Fruit fly (Drosophila melanogaster) whole organism, embryonic: Measurements from ENCODE around the gene Hinfp.

ENCODE experiments used
- Antp ChIP-seq: fragments of 200-800 bp; sonication (Bioruptor generic); optimal IDR thresholded peaks from 3 replicates; lab custom pipeline; 2016; ENCODE audit warnings: missing biosample characterization, missing genetic modification characterization
- Awh ChIP-seq: fragments of 200-800 bp; sonication (Bioruptor generic); IDR thresholded peaks from 2 replicates; pipeline ENCODE4, ENCODE4 v1.3.6; 2022; ENCODE audit warnings: missing biosample characterization, missing genetic modification characterization
- B-H2 ChIP-seq: fragments of 200-800 bp; sonication (Bioruptor generic); optimal IDR thresholded peaks from 2 replicates; lab custom pipeline; 2018; ENCODE audit warnings: missing biosample characterization, mild to moderate bottlenecking, missing genetic modification characterization
- Bgb ChIP-seq: fragments of 200-800 bp; sonication (Bioruptor generic); IDR thresholded peaks from 2 replicates; pipeline ENCODE4 v1.3.6; 2022; ENCODE audit warnings: missing biosample characterization, missing genetic modification characterization; ENCODE audit not compliant: partially characterized antibody
- CG10267 ChIP-seq: fragments of 200-800 bp; sonication (Bioruptor generic); optimal IDR thresholded peaks from 2 replicates; lab custom pipeline; 2018; ENCODE audit warnings: missing biosample characterization, mild to moderate bottlenecking, missing genetic modification characterization, moderate library complexity
- CG10462 ChIP-seq: fragments of 200-800 bp; sonication (Bioruptor generic); optimal IDR thresholded peaks from 2 replicates; lab custom pipeline; 2016; ENCODE audit warnings: missing biosample characterization, missing genetic modification characterization
- CG11696 ChIP-seq: fragments of 200-800 bp; sonication (Bioruptor generic); IDR thresholded peaks from 2 replicates; pipeline ENCODE4 v1.3.6; 2022; ENCODE audit warnings: missing biosample characterization, missing genetic modification characterization
- CG12236 ChIP-seq: fragments of 200-800 bp; sonication (Bioruptor generic); optimal IDR thresholded peaks from 2 replicates; lab custom pipeline; 2016; ENCODE audit warnings: missing biosample characterization, missing genetic modification characterization
- CG13624 ChIP-seq: fragments of 200-800 bp; sonication (Bioruptor generic); optimal IDR thresholded peaks from 2 replicates; lab custom pipeline; 2016; ENCODE audit warnings: missing biosample characterization, missing genetic modification characterization
- CG15601 ChIP-seq: fragments of 200-800 bp; sonication (Bioruptor generic); optimal IDR thresholded peaks from 3 replicates; lab custom pipeline; 2019; ENCODE audit warnings: missing biosample characterization, mild to moderate bottlenecking, missing genetic modification characterization, moderate library complexity
- CG17802 ChIP-seq: fragments of 200-800 bp; sonication (Bioruptor generic); optimal IDR thresholded peaks from 2 replicates; lab custom pipeline; 2018; ENCODE audit warnings: missing biosample characterization, mild to moderate bottlenecking, missing genetic modification characterization, moderate library complexity
- CG1792 ChIP-seq: fragments of 200-800 bp; sonication (Bioruptor generic); optimal IDR thresholded peaks from 2 replicates; lab custom pipeline; 2016; ENCODE audit warnings: missing biosample characterization, missing genetic modification characterization
- CG18764 ChIP-seq: fragments of 200-800 bp; sonication (Bioruptor generic); optimal IDR thresholded peaks from 3 replicates; lab custom pipeline; 2016; ENCODE audit warnings: missing biosample characterization, missing genetic modification characterization
- CG34376 ChIP-seq: fragments of 200-800 bp; sonication (Bioruptor generic); optimal IDR thresholded peaks from 2 replicates; lab custom pipeline; 2018; ENCODE audit warnings: missing biosample characterization, mild to moderate bottlenecking, missing genetic modification characterization
- CG34422 ChIP-seq: fragments of 200-800 bp; sonication (Bioruptor generic); IDR thresholded peaks from 3 replicates; pipeline ENCODE4 v1.3.6; 2022; ENCODE audit warnings: missing biosample characterization, missing genetic modification characterization
- CG4707 ChIP-seq: fragments of 200-800 bp; sonication (Bioruptor generic); optimal IDR thresholded peaks from 2 replicates; lab custom pipeline; 2018; ENCODE audit warnings: missing biosample characterization, mild to moderate bottlenecking, missing genetic modification characterization, moderate library complexity
- CG5953 ChIP-seq: fragments of 200-800 bp; sonication (Bioruptor generic); IDR thresholded peaks from 2 replicates; pipeline ENCODE4 v1.3.6; 2022; ENCODE audit warnings: missing biosample characterization, missing genetic modification characterization
- CG6272 ChIP-seq: fragments of 200-800 bp; sonication (Bioruptor generic); IDR thresholded peaks from 2 replicates; pipeline ENCODE4 v1.3.6; 2022; ENCODE audit warnings: missing biosample characterization, missing genetic modification characterization
- CG8290 ChIP-seq, 3 experiments: fragments of 200-800 bp; sonication (Bioruptor generic); optimal IDR thresholded peaks; 2 replicates each; lab custom pipeline; 2016 to 2019; ENCODE audit warnings: missing biosample characterization in 3 of 3, missing genetic modification characterization in 3 of 3, mild to moderate bottlenecking in 2 of 3, moderate library complexity in 1 of 3
- CHES-1-like ChIP-seq: fragments of 200-800 bp; sonication (Bioruptor generic); optimal IDR thresholded peaks from 2 replicates; lab custom pipeline; 2016; ENCODE audit warnings: missing biosample characterization, missing genetic modification characterization
- Dll ChIP-seq: fragments of 200-800 bp; sonication (Bioruptor generic); IDR thresholded peaks from 4 replicates; pipeline ENCODE4 v1.3.6; 2022; ENCODE audit warnings: missing biosample characterization, missing genetic modification characterization; ENCODE audit not compliant: partially characterized antibody
- Hr78 ChIP-seq, 2 experiments: fragments of 200-800 bp in 1 of 2; fragments of >200 bp in 1 of 2; sonication (Bioruptor generic) in 1 of 2; optimal IDR thresholded peaks; 2 replicates each; lab custom pipeline; 2017 to 2019; ENCODE audit warnings: missing biosample characterization in 2 of 2, missing genetic modification characterization in 2 of 2, mild to moderate bottlenecking in 1 of 2, moderate library complexity in 1 of 2
- MTF-1 ChIP-seq: fragments of 200-800 bp; sonication (Bioruptor generic); optimal IDR thresholded peaks from 2 replicates; lab custom pipeline; 2018; ENCODE audit warnings: missing biosample characterization, mild to moderate bottlenecking, missing genetic modification characterization, borderline replicate concordance
- Mad ChIP-seq: fragments of 200-800 bp; sonication (Bioruptor generic); optimal IDR thresholded peaks from 2 replicates; lab custom pipeline; 2016; ENCODE audit warnings: missing biosample characterization, missing genetic modification characterization
- Pdp1 ChIP-seq, 2 experiments: fragments of 200-800 bp; sonication (Bioruptor generic); optimal IDR thresholded peaks; 3 replicates each; lab custom pipeline; 2016; ENCODE audit warnings: missing biosample characterization in 2 of 2, missing genetic modification characterization in 2 of 2, mild to moderate bottlenecking in 1 of 2, moderate library complexity in 1 of 2
- Tbp ChIP-seq: fragments of >200 bp; optimal IDR thresholded peaks from 2 replicates; lab custom pipeline; 2018; ENCODE audit warnings: missing biosample characterization, missing genetic modification characterization
- Trl ChIP-seq, 3 experiments: fragments of >200 bp in 2 of 3; fragments of 200-800 bp in 1 of 3; sonication (Bioruptor generic) in 1 of 3; optimal IDR thresholded peaks; 2 replicates in 1 of 3; 3 replicates in 2 of 3; lab custom pipeline; 2016 to 2017; ENCODE audit warnings: missing biosample characterization in 1 of 3, missing genetic modification characterization in 1 of 3
- YL-1 ChIP-seq: fragments of 200-800 bp; sonication (Bioruptor generic); optimal IDR thresholded peaks from 3 replicates; lab custom pipeline; 2017; ENCODE audit warnings: missing biosample characterization, mild to moderate bottlenecking, missing genetic modification characterization
- ase ChIP-seq: fragments of 200-800 bp; sonication (Bioruptor generic); IDR thresholded peaks from 3 replicates; pipeline ENCODE4 v1.3.6; 2022; ENCODE audit warnings: missing biosample characterization, missing genetic modification characterization
- bowl ChIP-seq: fragments of 200-800 bp; sonication (Bioruptor generic); IDR thresholded peaks from 2 replicates; pipeline ENCODE4 v1.3.6; 2022; ENCODE audit warnings: missing biosample characterization, missing genetic modification characterization
- corto ChIP-seq: fragments of 200-800 bp; sonication (Bioruptor generic); optimal IDR thresholded peaks from 2 replicates; lab custom pipeline; 2016; ENCODE audit warnings: missing biosample characterization, mild to moderate bottlenecking, missing genetic modification characterization, moderate library complexity
- emc ChIP-seq: fragments of 200-800 bp; sonication (Bioruptor generic); optimal IDR thresholded peaks from 2 replicates; lab custom pipeline; 2016; ENCODE audit warnings: missing biosample characterization, missing genetic modification characterization
- fd102C ChIP-seq: fragments of 200-800 bp; sonication (Bioruptor generic); optimal IDR thresholded peaks from 2 replicates; lab custom pipeline; 2018; ENCODE audit warnings: missing biosample characterization, mild to moderate bottlenecking, missing genetic modification characterization, moderate library complexity
- fd96Cb ChIP-seq: fragments of 200-800 bp; sonication (Bioruptor generic); optimal IDR thresholded peaks from 2 replicates; lab custom pipeline; 2018; ENCODE audit warnings: missing biosample characterization, mild to moderate bottlenecking, missing genetic modification characterization, moderate library complexity
- ham ChIP-seq: fragments of 200-800 bp; sonication (Bioruptor generic); IDR thresholded peaks from 2 replicates; pipeline ENCODE4 v1.3.6; 2022; ENCODE audit warnings: missing biosample characterization, missing genetic modification characterization
- insv ChIP-seq, 2 experiments: fragments of 200-800 bp; sonication (Bioruptor generic); optimal IDR thresholded peaks; 3 replicates each; lab custom pipeline; 2016 to 2018; ENCODE audit warnings: missing biosample characterization in 2 of 2, missing genetic modification characterization in 2 of 2
- inv ChIP-seq: fragments of 200-800 bp; sonication (Bioruptor generic); IDR thresholded peaks from 2 replicates; pipeline ENCODE4 v1.3.6; 2022; ENCODE audit warnings: missing biosample characterization, missing genetic modification characterization; ENCODE audit not compliant: partially characterized antibody
- mam ChIP-seq: fragments of 200-800 bp; sonication (Bioruptor generic); optimal IDR thresholded peaks from 3 replicates; lab custom pipeline; 2016; ENCODE audit warnings: missing biosample characterization, missing genetic modification characterization
- pita ChIP-seq: fragments of 200-800 bp; sonication (Bioruptor generic); optimal IDR thresholded peaks from 2 replicates; lab custom pipeline; 2017; ENCODE audit warnings: missing biosample characterization, mild to moderate bottlenecking, missing genetic modification characterization
- pzg ChIP-seq: fragments of 200-800 bp; sonication (Bioruptor generic); optimal IDR thresholded peaks from 3 replicates; lab custom pipeline; 2018; ENCODE audit warnings: missing biosample characterization, mild to moderate bottlenecking, missing genetic modification characterization, moderate library complexity
- sc ChIP-seq, 3 experiments: fragments of >200 bp in 2 of 3; fragments of 200-800 bp in 1 of 3; sonication (Bioruptor generic) in 1 of 3; optimal IDR thresholded peaks; 2 replicates in 2 of 3; 3 replicates in 1 of 3; lab custom pipeline; 2017; ENCODE audit warnings: mild to moderate bottlenecking in 1 of 3, missing biosample characterization in 1 of 3, missing genetic modification characterization in 1 of 3, missing genetic modification reagents in 1 of 3
- tna ChIP-seq: fragments of 200-800 bp; sonication (Bioruptor generic); IDR thresholded peaks from 2 replicates; pipeline ENCODE4 v1.3.6; 2022; ENCODE audit warnings: missing biosample characterization, missing genetic modification characterization; ENCODE audit not compliant: partially characterized antibody
- usp ChIP-seq: fragments of >200 bp; optimal IDR thresholded peaks from 2 replicates; lab custom pipeline; 2017; ENCODE audit warnings: missing biosample characterization, missing genetic modification characterization
- vvl ChIP-seq: fragments of 200-800 bp; sonication (Bioruptor generic); IDR thresholded peaks from 2 replicates; pipeline ENCODE4 v1.3.6; 2022; ENCODE audit warnings: missing biosample characterization, missing genetic modification characterization
- wor ChIP-seq: fragments of 200-800 bp; sonication (Bioruptor generic); IDR thresholded peaks from 2 replicates; pipeline ENCODE4 v1.3.6; 2022; ENCODE audit warnings: missing biosample characterization, missing genetic modification characterization
- zen2 ChIP-seq: fragments of 200-800 bp; sonication (Bioruptor generic); IDR thresholded peaks from 3 replicates; pipeline ENCODE4 v1.3.6; 2022; ENCODE audit warnings: missing biosample characterization, missing genetic modification characterization; ENCODE audit not compliant: partially characterized antibody
- zfh1 ChIP-seq: fragments of 200-800 bp; sonication (Bioruptor generic); IDR thresholded peaks from 3 replicates; pipeline ENCODE4 v1.3.6; 2022; ENCODE audit warnings: missing biosample characterization, missing genetic modification characterization

Hinfp gene

DNA sequence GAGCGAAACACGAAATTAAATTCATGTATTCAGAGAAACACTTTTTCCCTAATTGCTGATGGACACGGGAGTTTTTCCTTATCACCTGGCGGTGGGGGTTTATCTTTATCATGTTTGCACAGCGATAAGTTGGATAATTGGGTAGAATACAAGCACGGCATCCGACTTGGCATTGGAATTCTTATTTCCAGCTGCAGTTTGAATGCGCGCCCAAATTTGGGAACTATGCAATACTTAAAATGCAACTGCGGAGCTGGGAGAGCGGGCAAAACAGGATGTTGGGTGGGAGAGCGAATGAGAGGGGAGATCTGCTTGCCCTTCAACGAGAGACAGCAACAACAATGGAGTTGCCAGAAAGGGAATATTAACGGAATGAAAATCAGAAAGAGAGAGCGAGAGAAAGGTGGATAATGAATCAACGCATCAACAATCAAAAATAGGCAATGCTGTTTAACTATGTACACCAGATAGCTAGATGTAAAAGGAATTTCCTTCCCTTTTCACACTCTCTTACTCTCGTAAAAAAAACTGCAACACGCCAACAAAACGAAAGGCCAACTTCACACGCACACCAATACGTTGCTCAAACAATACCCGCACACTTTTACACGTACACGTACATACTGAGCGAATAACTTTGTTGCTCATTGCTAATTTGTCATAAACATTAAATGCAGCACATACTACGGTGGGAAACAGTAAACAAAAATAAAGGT is 8.4 kb upstream of the Hinfp start (continued):
- TF ChIP-seq CG34422 = no peak
- no peak for TF ChIP-seq fd102C
- no peak for TF ChIP-seq pita (GFP tag; lab: Kevin White, UChicago)
- no peak for TF ChIP-seq Dll (GFP tag; lab: Robert Waterston, UW)
- no peak for TF ChIP-seq emc (GFP tag; lab: Kevin White, UChicago)

- TF ChIP-seq CG17802 (tag; lab: Kevin White, UChicago) = no peak
- TF ChIP-seq CHES-1-like (GFP tag; lab: Kevin White, UChicago) = no peak
- no peak for TF ChIP-seq CG12236 (GFP tag; lab: Kevin White, UChicago)
- TF ChIP-seq CG13624 (GFP tag; lab: Kevin White, UChicago) = peak; percentile 26
- no peak for TF ChIP-seq wor (GFP tag; lab: Robert Waterston, UW)
- TF ChIP-seq zen2 (GFP tag; lab: Robert Waterston, UW) = peak; percentile 71; the same call in 2 of the 3 replicates
- no peak for TF ChIP-seq Trl (optimal IDR thresholded peaks at IDR 0.05; lab: Kevin White, UChicago)
- TF ChIP-seq Trl (GFP tag; optimal IDR thresholded peaks at IDR 0.05; lab: Kevin White, UChicago) = no peak
- TF ChIP-seq CG6272 (GFP tag; lab: Robert Waterston, UW) = no peak
- no peak for TF ChIP-seq sc (optimal IDR thresholded peaks at IDR 0.05; lab: Kevin White, UChicago)
- TF ChIP-seq sc (GFP tag; optimal IDR thresholded peaks at IDR 0.05; lab: Kevin White, UChicago) = no peak
- TF ChIP-seq zfh1 (GFP tag; lab: Robert Waterston, UW) = no peak
- no peak for TF ChIP-seq ham (GFP tag; lab: Robert Waterston, UW)
- no peak for TF ChIP-seq CG15601 (tag; lab: Kevin White, UChicago)
- peak; percentile 95 for TF ChIP-seq CG10267 (tag; lab: Kevin White, UChicago)
- no peak for TF ChIP-seq CG8290 (GFP tag; optimal IDR thresholded peaks at IDR 0.05; lab: Kevin White, UChicago)
- TF ChIP-seq CG8290 (tag; optimal IDR thresholded peaks at IDR 0.05; lab: Kevin White, UChicago) = peak in 1 of 2 experiments; percentile 68
- no peak for TF ChIP-seq usp (GFP tag; lab: Kevin White, UChicago)
- TF ChIP-seq fd96Cb (tag; lab: Kevin White, UChicago) = no peak
- no peak for TF ChIP-seq CG4707 (GFP tag; lab: Kevin White, UChicago)
- no peak for TF ChIP-seq ase (GFP tag; lab: Robert Waterston, UW)
- no peak for TF ChIP-seq CG11696 (GFP tag; lab: Robert Waterston, UW)
- no peak for TF ChIP-seq CG18764 (GFP tag; lab: Kevin White, UChicago)
- no peak for TF ChIP-seq Tbp (GFP tag; lab: Kevin White, UChicago)
- TF ChIP-seq CG34376 (GFP tag; lab: Kevin White, UChicago) = no peak
- TF ChIP-seq pzg = peak; percentile 66
- peak; percentile 75 for TF ChIP-seq inv (GFP tag; lab: Robert Waterston, UW)
- no peak for TF ChIP-seq Mad (GFP tag; lab: Kevin White, UChicago)
- TF ChIP-seq Bgb (GFP tag; lab: Robert Waterston, UW) = peak; percentile 82
- no peak for TF ChIP-seq mam (GFP tag; lab: Kevin White, UChicago)
- TF ChIP-seq CG1792 = no peak
- no peak for TF ChIP-seq Awh
- TF ChIP-seq insv (GFP tag; optimal IDR thresholded peaks at IDR 0.05; lab: Kevin White, UChicago) = no peak
- no peak for TF ChIP-seq CG10462 (GFP tag; lab: Kevin White, UChicago)
- TF ChIP-seq Antp (GFP tag; lab: Kevin White, UChicago) = no peak
- TF ChIP-seq corto = no peak
- no peak for TF ChIP-seq Hr78 (GFP tag; optimal IDR thresholded peaks at IDR 0.05; lab: Kevin White, UChicago)
- TF ChIP-seq tna (GFP tag; lab: Robert Waterston, UW) = peak; percentile 40; the same call in 1 of the 2 replicates
- TF ChIP-seq bowl (GFP tag; lab: Robert Waterston, UW) = no peak
- no peak for TF ChIP-seq vvl (GFP tag; lab: Robert Waterston, UW)
- no peak for TF ChIP-seq CG5953 (GFP tag; lab: Robert Waterston, UW)
- TF ChIP-seq MTF-1 (GFP tag; lab: Kevin White, UChicago) = no peak
- no peak for TF ChIP-seq YL-1
- no peak for TF ChIP-seq B-H2
- TF ChIP-seq Pdp1 (GFP tag; optimal IDR thresholded peaks at IDR 0.05; lab: Kevin White, UChicago) = peak in 1 of 2 experiments; percentile 17
Measured at dm6 chrX:617477-617795, 7.9 kb upstream of the Hinfp start.
